Worm (Caenorhabditis elegans) whole organism, midembryonic: Measurements from ENCODE around the gene C43F9.5.

Experiments
- T22C8.4 ChIP-seq: fragments of 200-800 bp; sonication (Bioruptor generic); IDR thresholded peaks from 2 replicates; pipeline ENCODE4 v1.3.6; 2022; ENCODE audit warnings: missing genetic modification characterization, missing compliant biosample characterization
- flt-1 ChIP-seq: fragments of 200-800 bp; sonication (Bioruptor generic); IDR thresholded peaks from 2 replicates; pipeline ENCODE4 v1.3.6; 2022; ENCODE audit warnings: missing genetic modification characterization, missing compliant biosample characterization
- klf-2 ChIP-seq: fragments of 200-800 bp; sonication (Bioruptor generic); conservative IDR thresholded peaks from 2 replicates; pipeline ENCODE4 v1.3.6; 2022; ENCODE audit warnings: missing genetic modification reagents, missing genetic modification characterization, missing compliant biosample characterization
- med-1 ChIP-seq: sonication (generic microtip); optimal IDR thresholded peaks from 2 replicates; lab custom pipeline; 2017; ENCODE audit warnings: missing genetic modification characterization, mild to moderate bottlenecking, missing compliant biosample characterization, antibody characterized with exemption, missing genetic modification reagents; ENCODE audit not compliant: insufficient read depth
- ref-1 ChIP-seq: fragments of 200-800 bp; sonication (Bioruptor generic); conservative IDR thresholded peaks from 2 replicates; pipeline ENCODE4 v1.3.6; 2022; ENCODE audit warnings: missing genetic modification reagents, missing genetic modification characterization, missing compliant biosample characterization
- tab-1 ChIP-seq: fragments of 200-800 bp; sonication (Bioruptor generic); IDR thresholded peaks from 2 replicates; pipeline ENCODE4 v1.3.6; 2022; ENCODE audit warnings: missing genetic modification characterization, missing compliant biosample characterization
- ztf-29 ChIP-seq: fragments of 200-800 bp; sonication (Bioruptor generic); IDR thresholded peaks from 2 replicates; pipeline ENCODE4 v1.3.6; 2022; ENCODE audit warnings: missing genetic modification reagents, missing genetic modification characterization, missing compliant biosample characterization

DNA sequence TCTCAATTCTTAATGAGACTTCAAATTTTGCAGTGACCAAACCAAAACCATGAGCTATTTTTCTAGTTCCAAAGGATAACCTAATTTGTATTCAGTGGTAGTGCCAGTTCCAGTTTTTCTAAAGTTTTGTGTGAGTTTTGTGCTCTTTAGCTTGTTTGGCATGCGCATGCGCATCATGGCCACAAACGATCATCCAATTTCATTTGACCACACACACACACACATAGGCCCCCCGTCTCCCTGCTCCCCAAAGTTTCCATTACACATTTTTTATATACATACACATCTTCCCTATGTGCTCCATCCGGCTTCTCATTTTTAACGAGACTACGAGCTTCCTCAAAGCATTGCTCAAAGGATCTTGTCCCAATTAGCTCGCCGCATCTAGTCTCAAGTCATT, 16.1 kb downstream of the C43F9.5 start:
- TF ChIP-seq ref-1 (GFP tag; lab: Robert Waterston, UW) (no peak), klf-2 (GFP tag; lab: Robert Waterston, UW) (no peak), med-1 (GFP tag; lab: Kevin White, UChicago) (no peak), flt-1 (GFP tag; lab: Robert Waterston, UW) (no peak), T22C8.4 (GFP tag; lab: Robert Waterston, UW) (no peak), ztf-29 (GFP tag; lab: Robert Waterston, UW) (no peak), tab-1 (no peak)
